Fruit fly (Drosophila melanogaster): ENCODE data around the gene ome.

DNA sequence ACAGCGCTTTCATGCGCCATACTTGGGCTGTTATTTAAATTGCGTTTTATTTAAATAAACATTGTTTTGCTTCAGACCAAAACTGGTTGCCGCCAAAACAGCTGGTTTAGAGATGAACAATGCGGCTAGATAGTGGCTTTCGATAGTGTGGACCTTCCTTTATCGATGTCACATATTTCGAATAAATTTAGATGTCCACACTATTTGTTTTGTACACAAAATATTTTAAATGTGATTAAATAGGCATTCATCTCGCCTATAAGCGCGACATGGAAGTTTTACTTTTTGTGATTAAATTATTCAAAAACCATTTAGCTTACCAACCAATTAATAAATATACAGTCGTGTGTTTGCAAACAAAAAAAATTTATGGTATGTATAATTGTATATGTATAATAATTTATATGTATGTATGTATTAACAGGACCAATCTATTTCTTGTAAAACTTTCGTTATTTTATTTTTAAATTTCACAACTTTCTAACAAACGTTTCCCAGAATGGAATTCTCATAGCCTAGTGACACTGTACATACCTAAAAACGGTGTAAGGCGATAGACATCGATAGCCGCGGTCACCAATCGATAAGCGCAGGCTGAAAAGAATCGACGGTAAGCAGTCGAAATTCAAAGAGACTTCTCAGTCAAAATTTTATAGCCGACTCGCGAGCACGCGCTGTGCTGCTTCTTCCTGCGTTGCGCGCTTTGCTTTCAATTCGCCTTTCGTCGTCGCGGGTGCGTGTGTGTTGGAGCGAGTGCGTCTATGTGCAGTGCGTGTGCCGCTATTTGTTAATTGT lies 40.5 kb upstream of the ome start, which contains the start of the genes RecQ5 and dlp:
- TF ChIP-seq Ets98B (GFP tag; IDR thresholded peaks at IDR 0.05) (peak; percentile 68), gl (tag; optimal IDR thresholded peaks at IDR 0.05) (no peak), CG13204 (GFP tag; optimal IDR thresholded peaks at IDR 0.05) (no peak), CG9948 (tag; optimal IDR thresholded peaks at IDR 0.05) (peak; percentile 46), CG34367 (tag; optimal IDR thresholded peaks at IDR 0.05) (peak; percentile 32), CG8301 (tag; optimal IDR thresholded peaks at IDR 0.05) (peak; percentile 51), CG8159 (tag; optimal IDR thresholded peaks at IDR 0.05) (peak; percentile 77), CG32121 (GFP tag; IDR thresholded peaks at IDR 0.05) (peak; percentile 53; the same call in 1 of the 2 replicates), fd96Ca (GFP tag; IDR thresholded peaks at IDR 0.05) (peak; percentile 25; the same call in 1 of the 3 replicates), CG10348 (GFP tag; IDR thresholded peaks at IDR 0.05) (no peak), CG14655 (GFP tag; optimal IDR thresholded peaks at IDR 0.05) (peak; percentile 61), CG4496 (GFP tag; IDR thresholded peaks at IDR 0.05) (peak; percentile 69)
